Fruit fly (Drosophila melanogaster): ENCODE data around the gene CTCF.

Gene CTCF

dm6 chr3L:7344965-7345427 lies 11.5 kb downstream of the CTCF start, which contains the start of gene Cln7 (continued):
- TF ChIP-seq slp2 (GFP tag; optimal IDR thresholded peaks at IDR 0.05) = no peak
- TF ChIP-seq Ravus (GFP tag; IDR thresholded peaks at IDR 0.05) = no peak
- TF ChIP-seq CG10274 (GFP tag; optimal IDR thresholded peaks at IDR 0.05) = no peak
- TF ChIP-seq CG10321 (GFP tag; IDR thresholded peaks at IDR 0.05) = no peak
- TF ChIP-seq CG9437 (GFP tag; optimal IDR thresholded peaks at IDR 0.05) = no peak
- TF ChIP-seq zfh2 (GFP tag; optimal IDR thresholded peaks at IDR 0.05) = no peak
- no peak for TF ChIP-seq CG7928 (GFP tag; optimal IDR thresholded peaks at IDR 0.05)
- no peak for TF ChIP-seq CG7271 (tag; optimal IDR thresholded peaks at IDR 0.05)
- TF ChIP-seq fd96Cb (tag; optimal IDR thresholded peaks at IDR 0.05) = no peak
- no peak for TF ChIP-seq nmo (GFP tag; optimal IDR thresholded peaks at IDR 0.05)
- no peak for TF ChIP-seq gcm2 (GFP tag; optimal IDR thresholded peaks at IDR 0.05)
- TF ChIP-seq Xbp1 (GFP tag; optimal IDR thresholded peaks at IDR 0.05) = no peak
- no peak for TF ChIP-seq pho (GFP tag; optimal IDR thresholded peaks at IDR 0.05)
- no peak for TF ChIP-seq Lim3 (GFP tag; IDR thresholded peaks at IDR 0.05)
- no peak for TF ChIP-seq nerfin-2 (GFP tag; IDR thresholded peaks at IDR 0.05; ENCODE audit: partially characterized antibody)
- no peak for TF ChIP-seq Lpt (GFP tag; optimal IDR thresholded peaks at IDR 0.05)
- TF ChIP-seq Pdp1 (GFP tag; optimal IDR thresholded peaks at IDR 0.05) = peak in 1 of 2 experiments; percentile 10
- peak; percentile 48 for TF ChIP-seq caup (GFP tag; optimal IDR thresholded peaks at IDR 0.05; ENCODE audit: severe bottlenecking)
- peak; percentile 85 for TF ChIP-seq Adf1 (GFP tag; IDR thresholded peaks at IDR 0.05)
- no peak for TF ChIP-seq tap (tag; optimal IDR thresholded peaks at IDR 0.05)
- peak; percentile 29; the same call in 1 of the 3 replicates for TF ChIP-seq C15 (GFP tag; IDR thresholded peaks at IDR 0.05)
- TF ChIP-seq CoRest (tag; optimal IDR thresholded peaks at IDR 0.05) = no peak
- peak; percentile 31 for TF ChIP-seq CG16863 (GFP tag; optimal IDR thresholded peaks at IDR 0.05)
- TF ChIP-seq Nf-YC (tag; optimal IDR thresholded peaks at IDR 0.05) = peak; percentile 70
- TF ChIP-seq CG9727 (GFP tag; optimal IDR thresholded peaks at IDR 0.05) = peak; percentile 40
- TF ChIP-seq az2 (GFP tag; optimal IDR thresholded peaks at IDR 0.05) = no peak
- peak; percentile 31 for TF ChIP-seq trem (tag; optimal IDR thresholded peaks at IDR 0.05)
- TF ChIP-seq Eip74EF (GFP tag; optimal IDR thresholded peaks at IDR 0.05) = peak in 1 of 2 experiments; percentile 29
- no peak for TF ChIP-seq tio (GFP tag; optimal IDR thresholded peaks at IDR 0.05)
- no peak for TF ChIP-seq dimm (GFP tag; IDR thresholded peaks at IDR 0.05)
- TF ChIP-seq CG2120 (GFP tag; optimal IDR thresholded peaks at IDR 0.05) = peak; percentile 2
- TF ChIP-seq CG13296 (GFP tag; optimal IDR thresholded peaks at IDR 0.05) = peak; percentile 66
- peak; percentile 11 for TF ChIP-seq BtbVII (GFP tag; optimal IDR thresholded peaks at IDR 0.05)
- no peak for TF ChIP-seq CG31224 (GFP tag; IDR thresholded peaks at IDR 0.05)
- TF ChIP-seq CG13287 (GFP tag; IDR thresholded peaks at IDR 0.05; ENCODE audit: partially characterized antibody) = 0 out of 2 replicates have a peak, but pooled peaks have one; percentile 42
- TF ChIP-seq corto (GFP tag; optimal IDR thresholded peaks at IDR 0.05) = no peak
- TF ChIP-seq CG13624 (GFP tag; optimal IDR thresholded peaks at IDR 0.05) = peak; percentile 9
- TF ChIP-seq CG11695 (GFP tag; IDR thresholded peaks at IDR 0.05) = 0 out of 3 replicates have a peak, but pooled peaks have one; percentile 17
- peak; percentile 53 for TF ChIP-seq CG10979 (tag; optimal IDR thresholded peaks at IDR 0.05)
- TF ChIP-seq CG2199 (GFP tag; IDR thresholded peaks at IDR 0.05) = peak; percentile 84; the same call in 2 of the 3 replicates
- peak; percentile 22 for TF ChIP-seq CG1832 (GFP tag; optimal IDR thresholded peaks at IDR 0.05)
- TF ChIP-seq CG31365 (tag; optimal IDR thresholded peaks at IDR 0.05) = peak; percentile 1
- TF ChIP-seq scrt (GFP tag; optimal IDR thresholded peaks at IDR 0.05) = peak; percentile 35
- no peak for TF ChIP-seq CG33557 (GFP tag; optimal IDR thresholded peaks at IDR 0.05)
- peak; percentile 2 for TF ChIP-seq CG8388 (GFP tag; optimal IDR thresholded peaks at IDR 0.05)
- TF ChIP-seq Dip3 (GFP tag; optimal IDR thresholded peaks at IDR 0.05) = no peak
- no peak for TF ChIP-seq nau (GFP tag; optimal IDR thresholded peaks at IDR 0.05)
- no peak for TF ChIP-seq run (tag; optimal IDR thresholded peaks at IDR 0.05)
- no peak for TF ChIP-seq Fer2 (tag; optimal IDR thresholded peaks at IDR 0.05)
- TF ChIP-seq CG17802 (tag; optimal IDR thresholded peaks at IDR 0.05) = no peak
